Worm (Caenorhabditis elegans) whole organism, L4 larva: ENCODE results near the gene F46C3.7.

ENCODE experiments used
- F37D6.2 ChIP-seq: sonication (generic microtip); optimal IDR thresholded peaks from 2 replicates; lab custom pipeline; 2016; ENCODE audit warnings: mild to moderate bottlenecking, missing genetic modification characterization, missing compliant biosample characterization
- daf-16 ChIP-seq, 3 experiments: sonication (generic microtip); optimal IDR thresholded peaks; 2 replicates each; lab custom pipeline; 2016 to 2017; ENCODE audit warnings: missing genetic modification characterization in 3 of 3, missing genetic modification reagents in 3 of 3, mild to moderate bottlenecking in 2 of 3, missing compliant biosample characterization in 2 of 3, missing biosample characterization in 1 of 3, moderate library complexity in 1 of 3
- dve-1 ChIP-seq: sonication (generic microtip); optimal IDR thresholded peaks from 2 replicates; lab custom pipeline; 2017; ENCODE audit warnings: antibody characterized with exemption, mild to moderate bottlenecking, missing genetic modification characterization, missing compliant biosample characterization; ENCODE audit not compliant: insufficient read depth
- fos-1 ChIP-seq: fragments of 150-350 bp; optimal IDR thresholded peaks from 2 replicates; lab custom pipeline; 2014; ENCODE audit warnings: missing biosample characterization, missing genetic modification characterization
- mdl-1 ChIP-seq, 2 experiments: fragments of 150-350 bp in 1 of 2; sonication (generic microtip) in 1 of 2; optimal IDR thresholded peaks; 2 replicates each; lab custom pipeline; 2014 to 2017; ENCODE audit warnings: missing biosample characterization in 2 of 2, missing genetic modification characterization in 2 of 2

ce11 chrX:11489830-11490229 lies 50.0 kb downstream of the F46C3.7 start, which contains the start of gene spp-21:
- TF ChIP-seq fos-1 (tag; lab: Kevin White, UChicago) = no peak
- TF ChIP-seq dve-1 (tag; lab: Kevin White, UChicago) = no peak
- no peak for TF ChIP-seq F37D6.2 (tag; lab: Kevin White, UChicago)
- no peak for TF ChIP-seq mdl-1 (tag; optimal IDR thresholded peaks at IDR 0.05; lab: Kevin White, UChicago)
- no peak for TF ChIP-seq daf-16 (GFP tag; optimal IDR thresholded peaks at IDR 0.05; lab: Kevin White, UChicago)
- TF ChIP-seq daf-16 (tag; optimal IDR thresholded peaks at IDR 0.05; lab: Kevin White, UChicago) = no peak
